Fruit fly (Drosophila melanogaster) whole organism, embryonic: ENCODE data around the gene CG5087.

Experiments used
- CG10274 ChIP-seq: fragments of 200-800 bp; sonication (Bioruptor generic); optimal IDR thresholded peaks from 3 replicates; lab custom pipeline; 2017; ENCODE audit warnings: missing biosample characterization, mild to moderate bottlenecking, missing genetic modification characterization
- CG11560 ChIP-seq: fragments of 200-800 bp; sonication (Bioruptor generic); IDR thresholded peaks from 3 replicates; pipeline ENCODE4 v1.3.6; 2022; ENCODE audit warnings: missing biosample characterization, missing genetic modification characterization
- CG12391 ChIP-seq: fragments of 200-800 bp; sonication (Bioruptor generic); optimal IDR thresholded peaks from 3 replicates; lab custom pipeline; 2018; ENCODE audit warnings: missing biosample characterization, mild to moderate bottlenecking, missing genetic modification characterization, moderate library complexity
- CG12659 ChIP-seq: fragments of 200-800 bp; sonication (Bioruptor generic); optimal IDR thresholded peaks from 3 replicates; lab custom pipeline; 2017; ENCODE audit warnings: mild to moderate bottlenecking, missing biosample characterization, missing genetic modification reagents, missing genetic modification characterization
- CG15011 ChIP-seq: fragments of 200-800 bp; sonication (Bioruptor generic); optimal IDR thresholded peaks from 3 replicates; lab custom pipeline; 2018; ENCODE audit warnings: missing biosample characterization, mild to moderate bottlenecking, missing genetic modification characterization
- CG15269 ChIP-seq: fragments of 200-800 bp; sonication (Bioruptor generic); optimal IDR thresholded peaks from 2 replicates; lab custom pipeline; 2018; ENCODE audit warnings: missing biosample characterization, mild to moderate bottlenecking, missing genetic modification characterization, moderate library complexity
- CG15479 ChIP-seq: fragments of 200-800 bp; sonication (Bioruptor generic); optimal IDR thresholded peaks from 3 replicates; lab custom pipeline; 2019; ENCODE audit warnings: missing biosample characterization, mild to moderate bottlenecking, missing genetic modification characterization, moderate library complexity
- CG1603 ChIP-seq: fragments of 200-800 bp; sonication (Bioruptor generic); optimal IDR thresholded peaks from 2 replicates; lab custom pipeline; 2019; ENCODE audit warnings: missing biosample characterization, mild to moderate bottlenecking, missing genetic modification characterization, moderate library complexity
- CG17359 ChIP-seq: fragments of 200-800 bp; sonication (Bioruptor generic); optimal IDR thresholded peaks from 3 replicates; lab custom pipeline; 2018; ENCODE audit warnings: missing biosample characterization, mild to moderate bottlenecking, missing genetic modification characterization, moderate library complexity
- CG2120 ChIP-seq: fragments of 200-800 bp; sonication (Bioruptor generic); optimal IDR thresholded peaks from 3 replicates; lab custom pipeline; 2016; ENCODE audit warnings: missing biosample characterization, missing genetic modification characterization
- CG2712 ChIP-seq: fragments of 200-800 bp; optimal IDR thresholded peaks from 3 replicates; lab custom pipeline; 2019; ENCODE audit warnings: missing biosample characterization, mild to moderate bottlenecking, missing genetic modification characterization, moderate library complexity
- CG30431 ChIP-seq: fragments of 200-800 bp; sonication (Bioruptor generic); optimal IDR thresholded peaks from 2 replicates; lab custom pipeline; 2017; ENCODE audit warnings: missing biosample characterization, missing genetic modification characterization
- CG4424 ChIP-seq: fragments of 200-800 bp; sonication (Bioruptor generic); optimal IDR thresholded peaks from 3 replicates; lab custom pipeline; 2016; ENCODE audit warnings: missing biosample characterization, missing genetic modification characterization
- CG6254 ChIP-seq: fragments of 200-800 bp; sonication (Bioruptor generic); optimal IDR thresholded peaks from 3 replicates; lab custom pipeline; 2017; ENCODE audit warnings: mild to moderate bottlenecking, missing biosample characterization, missing genetic modification reagents, missing genetic modification characterization
- CG6791 ChIP-seq: fragments of 200-800 bp; sonication (Bioruptor generic); IDR thresholded peaks from 3 replicates; pipeline ENCODE4 v1.3.6; 2022; ENCODE audit warnings: missing biosample characterization, missing genetic modification characterization; ENCODE audit not compliant: partially characterized antibody
- CG7839 ChIP-seq: fragments of 200-800 bp; sonication (Bioruptor generic); optimal IDR thresholded peaks from 3 replicates; lab custom pipeline; 2018; ENCODE audit warnings: missing biosample characterization, mild to moderate bottlenecking, missing genetic modification characterization, moderate library complexity
- CG8281 ChIP-seq: fragments of 200-800 bp; sonication (Bioruptor generic); optimal IDR thresholded peaks from 2 replicates; lab custom pipeline; 2018; ENCODE audit warnings: missing biosample characterization, mild to moderate bottlenecking, missing genetic modification characterization, moderate library complexity
- CG8944 ChIP-seq: fragments of 200-800 bp; sonication (Bioruptor generic); optimal IDR thresholded peaks from 3 replicates; lab custom pipeline; 2016; ENCODE audit warnings: missing biosample characterization, missing genetic modification characterization
- CG9609 ChIP-seq: fragments of 200-800 bp; sonication (Bioruptor generic); optimal IDR thresholded peaks from 3 replicates; lab custom pipeline; 2016; ENCODE audit warnings: missing biosample characterization, missing genetic modification characterization
- Chrac-16 ChIP-seq: fragments of 200-800 bp; sonication (Bioruptor generic); optimal IDR thresholded peaks from 3 replicates; lab custom pipeline; 2016; ENCODE audit warnings: missing biosample characterization, missing genetic modification characterization
- Dad ChIP-seq: fragments of 200-800 bp; sonication (Bioruptor generic); optimal IDR thresholded peaks from 3 replicates; lab custom pipeline; 2016; ENCODE audit warnings: missing biosample characterization, missing genetic modification characterization
- Dref ChIP-seq: fragments of 200-800 bp; sonication (Bioruptor generic); IDR thresholded peaks from 2 replicates; pipeline ENCODE4 v1.3.6; 2022; ENCODE audit warnings: missing biosample characterization, missing genetic modification characterization
- E2f1 ChIP-seq: fragments of 200-800 bp; sonication (Bioruptor generic); IDR thresholded peaks from 2 replicates; pipeline ENCODE4 v1.3.6; 2022; ENCODE audit warnings: missing biosample characterization, missing genetic modification characterization
- H2.0 ChIP-seq: fragments of 200-800 bp; sonication (Bioruptor generic); IDR thresholded peaks from 2 replicates; pipeline ENCODE4 v1.3.6; 2022; ENCODE audit warnings: missing biosample characterization, missing genetic modification characterization
- Mrtf ChIP-seq: fragments of 200-800 bp; sonication (Bioruptor generic); IDR thresholded peaks from 3 replicates; pipeline ENCODE4 v1.3.6; 2022; ENCODE audit warnings: missing biosample characterization, missing genetic modification characterization
- NfI ChIP-seq: fragments of 200-800 bp; sonication (Bioruptor generic); optimal IDR thresholded peaks from 3 replicates; lab custom pipeline; 2018; ENCODE audit warnings: missing biosample characterization, mild to moderate bottlenecking, missing genetic modification characterization, moderate library complexity
- TFAM ChIP-seq: fragments of 200-800 bp; sonication (Bioruptor generic); optimal IDR thresholded peaks from 2 replicates; lab custom pipeline; 2017; ENCODE audit warnings: missing biosample characterization, missing genetic modification characterization, inconsistent platforms
- ash1 ChIP-seq: fragments of 200-800 bp; sonication (Bioruptor generic); optimal IDR thresholded peaks from 2 replicates; lab custom pipeline; 2018; ENCODE audit warnings: missing biosample characterization, mild to moderate bottlenecking, missing genetic modification characterization
- az2 ChIP-seq: fragments of 200-800 bp; sonication (Bioruptor generic); optimal IDR thresholded peaks from 3 replicates; lab custom pipeline; 2016; ENCODE audit warnings: missing biosample characterization, missing genetic modification characterization
- ci ChIP-seq: fragments of 200-800 bp; sonication (Bioruptor generic); IDR thresholded peaks from 3 replicates; pipeline ENCODE4 v1.3.6; 2022; ENCODE audit warnings: missing biosample characterization, missing genetic modification characterization
- croc ChIP-seq: fragments of 200-800 bp; sonication (Bioruptor generic); conservative IDR thresholded peaks from 3 replicates; pipeline ENCODE4 v1.3.6; 2022; ENCODE audit warnings: missing biosample characterization, missing genetic modification characterization
- dan ChIP-seq: fragments of 200-800 bp; sonication (Bioruptor generic); IDR thresholded peaks from 2 replicates; pipeline ENCODE4 v1.3.6; 2022; ENCODE audit warnings: missing biosample characterization, missing genetic modification characterization
- dysf ChIP-seq: fragments of 200-800 bp; sonication (Bioruptor generic); IDR thresholded peaks from 3 replicates; pipeline ENCODE4 v1.3.6; 2022; ENCODE audit warnings: missing biosample characterization, missing genetic modification characterization
- en ChIP-seq: fragments of 200-800 bp; sonication (Bioruptor generic); optimal IDR thresholded peaks from 2 replicates; lab custom pipeline; 2016; ENCODE audit warnings: missing biosample characterization, missing genetic modification characterization
- esg ChIP-seq: fragments of 200-800 bp; sonication (Bioruptor generic); conservative IDR thresholded peaks from 2 replicates; pipeline ENCODE4 v1.3.6; 2022; ENCODE audit warnings: missing biosample characterization, missing genetic modification characterization
- eyg ChIP-seq: fragments of 200-800 bp; sonication (Bioruptor generic); optimal IDR thresholded peaks from 3 replicates; lab custom pipeline; 2016; ENCODE audit warnings: missing biosample characterization, missing genetic modification characterization
- fd96Cb ChIP-seq: fragments of 200-800 bp; sonication (Bioruptor generic); optimal IDR thresholded peaks from 2 replicates; lab custom pipeline; 2018; ENCODE audit warnings: missing biosample characterization, mild to moderate bottlenecking, missing genetic modification characterization, moderate library complexity
- grau ChIP-seq: fragments of 200-800 bp; optimal IDR thresholded peaks from 3 replicates; lab custom pipeline; 2019; ENCODE audit warnings: missing biosample characterization, mild to moderate bottlenecking, missing genetic modification characterization, moderate library complexity
- ham ChIP-seq: fragments of 200-800 bp; sonication (Bioruptor generic); IDR thresholded peaks from 2 replicates; pipeline ENCODE4 v1.3.6; 2022; ENCODE audit warnings: missing biosample characterization, missing genetic modification characterization
- hth ChIP-seq: fragments of >200 bp; optimal IDR thresholded peaks from 2 replicates; lab custom pipeline; 2017; ENCODE audit warnings: inconsistent platforms
- jigr1 ChIP-seq: fragments of 200-800 bp; sonication (Bioruptor generic); IDR thresholded peaks from 3 replicates; pipeline ENCODE4 v1.3.6; 2022; ENCODE audit warnings: missing biosample characterization, missing genetic modification characterization
- nau ChIP-seq: fragments of 200-800 bp; sonication (Bioruptor generic); optimal IDR thresholded peaks from 3 replicates; lab custom pipeline; 2017; ENCODE audit warnings: missing biosample characterization, mild to moderate bottlenecking, missing genetic modification characterization, missing genetic modification reagents
- nmo ChIP-seq: fragments of 200-800 bp; sonication (Bioruptor generic); optimal IDR thresholded peaks from 2 replicates; lab custom pipeline; 2018; ENCODE audit warnings: missing biosample characterization, mild to moderate bottlenecking, missing genetic modification characterization, moderate library complexity
- org-1 ChIP-seq: fragments of 200-800 bp; sonication (Bioruptor generic); optimal IDR thresholded peaks from 2 replicates; lab custom pipeline; 2017; ENCODE audit warnings: missing biosample characterization, missing genetic modification characterization
- repo ChIP-seq: fragments of 200-800 bp; sonication (Bioruptor generic); optimal IDR thresholded peaks from 2 replicates; lab custom pipeline; 2016; ENCODE audit warnings: missing biosample characterization, missing genetic modification characterization
- sens ChIP-seq: fragments of 200-800 bp; sonication (Bioruptor generic); peaks from one replicate; lab custom pipeline; 2016; ENCODE audit warnings: missing biosample characterization, missing genetic modification characterization
- shn ChIP-seq: fragments of 200-800 bp; sonication (Bioruptor generic); optimal IDR thresholded peaks from 3 replicates; lab custom pipeline; 2016; ENCODE audit warnings: missing biosample characterization, missing genetic modification characterization
- slbo ChIP-seq: fragments of 200-800 bp; sonication (Bioruptor generic); IDR thresholded peaks from 2 replicates; pipeline ENCODE4 v1.3.6; 2022; ENCODE audit warnings: missing biosample characterization, missing genetic modification characterization
- sna ChIP-seq: fragments of 200-800 bp; sonication (Bioruptor generic); IDR thresholded peaks from 2 replicates; pipeline ENCODE4 v1.3.6; 2022; ENCODE audit warnings: missing biosample characterization, missing genetic modification characterization; ENCODE audit not compliant: partially characterized antibody
- so ChIP-seq: fragments of 200-800 bp; sonication (Bioruptor generic); IDR thresholded peaks from 3 replicates; pipeline ENCODE4 v1.3.6; 2022; ENCODE audit warnings: missing biosample characterization, missing genetic modification characterization
- tio ChIP-seq: fragments of 200-800 bp; sonication (Bioruptor generic); optimal IDR thresholded peaks from 2 replicates; lab custom pipeline; 2017; ENCODE audit warnings: missing biosample characterization, missing genetic modification characterization, inconsistent platforms
- tup ChIP-seq: fragments of 200-800 bp; sonication (Bioruptor generic); optimal IDR thresholded peaks from 2 replicates; lab custom pipeline; 2016; ENCODE audit warnings: missing biosample characterization, mild to moderate bottlenecking, missing genetic modification characterization, moderate library complexity
- wdn ChIP-seq: fragments of 200-800 bp; sonication (Bioruptor generic); IDR thresholded peaks from 2 replicates; pipeline ENCODE4 v1.3.6; 2022; ENCODE audit warnings: missing biosample characterization, missing genetic modification characterization

The CG5087 gene

DNA sequence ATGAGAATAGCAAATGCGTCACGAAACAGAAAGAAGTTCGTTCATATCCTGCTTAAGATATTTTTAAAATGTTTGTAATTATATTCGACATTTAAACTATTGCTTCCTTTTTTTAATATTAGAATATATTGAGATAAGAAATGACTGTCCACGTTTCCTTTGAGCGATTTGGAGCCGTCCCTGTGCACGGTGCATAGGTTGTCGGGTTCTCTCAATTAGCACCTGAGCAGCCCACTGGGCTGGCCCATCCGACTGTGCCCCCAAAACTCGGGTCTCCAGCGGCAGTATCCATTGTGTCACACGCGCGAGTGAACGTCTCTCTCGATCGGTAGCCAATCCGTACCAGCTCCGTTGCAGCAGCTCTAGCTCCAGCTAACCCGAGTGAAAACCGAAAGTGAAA lies 39.4 kb upstream of the CG5087 start, which contains the start of gene CG13313 (continued):
- TF ChIP-seq CG8281 (no peak), Dref (GFP tag; lab: Robert Waterston, UW) (no peak), eyg (GFP tag; lab: Kevin White, UChicago) (no peak), grau (tag; lab: Kevin White, UChicago) (peak; percentile 31), nmo (GFP tag; lab: Kevin White, UChicago) (peak; percentile 13), CG8944 (GFP tag; lab: Kevin White, UChicago) (no peak), fd96Cb (tag; lab: Kevin White, UChicago) (no peak), hth (lab: Kevin White, UChicago) (no peak), esg (GFP tag; lab: Robert Waterston, UW) (no peak), repo (GFP tag; lab: Kevin White, UChicago) (no peak), tio (GFP tag; lab: Kevin White, UChicago) (no peak), nau (no peak), CG15269 (tag; lab: Kevin White, UChicago) (no peak), CG12659 (GFP tag; lab: Kevin White, UChicago) (peak; percentile 24), Dad (no peak), jigr1 (no peak), en (GFP tag; lab: Kevin White, UChicago) (no peak), CG2120 (GFP tag; lab: Kevin White, UChicago) (no peak), ham (GFP tag; lab: Robert Waterston, UW) (no peak), ash1 (GFP tag; lab: Kevin White, UChicago) (no peak), CG2712 (tag; lab: Kevin White, UChicago) (peak; percentile 27), CG15479 (no peak), NfI (no peak), dan (GFP tag; lab: Robert Waterston, UW) (no peak), E2f1 (GFP tag; lab: Robert Waterston, UW) (no peak), croc (no peak), sens (GFP tag; lab: Kevin White, UChicago) (peak; percentile 69), so (GFP tag; lab: Robert Waterston, UW) (no peak), shn (GFP tag; lab: Kevin White, UChicago) (no peak), CG6254 (no peak), wdn (GFP tag; lab: Robert Waterston, UW) (no peak), CG7839 (tag; lab: Kevin White, UChicago) (no peak), Chrac-16 (GFP tag; lab: Kevin White, UChicago) (no peak), slbo (GFP tag; lab: Robert Waterston, UW) (no peak), TFAM (GFP tag; lab: Kevin White, UChicago) (no peak), CG15011 (no peak), CG4424 (GFP tag; lab: Kevin White, UChicago) (no peak), tup (GFP tag; lab: Kevin White, UChicago) (no peak), CG30431 (GFP tag; lab: Kevin White, UChicago) (no peak), CG1603 (tag; lab: Kevin White, UChicago) (no peak), CG6791 (peak; percentile 26; the same call in 1 of the 3 replicates), sna (GFP tag; lab: Robert Waterston, UW) (no peak), CG17359 (tag; lab: Kevin White, UChicago) (no peak), az2 (GFP tag; lab: Kevin White, UChicago) (no peak), Mrtf (GFP tag; lab: Robert Waterston, UW) (no peak), CG11560 (no peak), CG12391 (tag; lab: Kevin White, UChicago) (no peak), dysf (GFP tag; lab: Robert Waterston, UW) (peak; percentile 7; the same call in 1 of the 3 replicates), ci (no peak), H2.0 (no peak), org-1 (no peak), CG9609 (GFP tag; lab: Kevin White, UChicago) (no peak), CG10274 (GFP tag; lab: Kevin White, UChicago) (no peak)
